Worm (Caenorhabditis elegans) whole organism, L4 larva: Measurements from ENCODE around the gene C25E10.12.

Experiments used
- aha-1 ChIP-seq: fragments of 150-350 bp; peaks from one replicate; lab custom pipeline; 2014; ENCODE audit warnings: missing biosample characterization, missing genetic modification characterization
- arid-1 ChIP-seq: fragments of 200-800 bp; sonication (Bioruptor generic); conservative IDR thresholded peaks from 2 replicates; pipeline ENCODE4 v1.3.6; 2022; ENCODE audit warnings: missing genetic modification reagents, missing genetic modification characterization, missing compliant biosample characterization
- ceh-32 ChIP-seq: sonication (generic microtip); optimal IDR thresholded peaks from 2 replicates; lab custom pipeline; 2016; ENCODE audit warnings: mild to moderate bottlenecking, missing genetic modification characterization, missing compliant biosample characterization; ENCODE audit not compliant: poor library complexity
- ceh-44 ChIP-seq: fragments of 200-800 bp; sonication (Bioruptor generic); IDR thresholded peaks from 2 replicates; pipeline ENCODE4 v1.3.6; 2022; ENCODE audit warnings: missing genetic modification reagents, missing genetic modification characterization, missing compliant biosample characterization
- ctbp-1 ChIP-seq: fragments of 200-800 bp; sonication (Bioruptor generic); IDR thresholded peaks from 2 replicates; pipeline ENCODE4 v1.3.6; 2022; ENCODE audit warnings: missing genetic modification reagents, missing genetic modification characterization, missing compliant biosample characterization
- daf-19 ChIP-seq: fragments of 200-800 bp; sonication (Bioruptor generic); conservative IDR thresholded peaks from 2 replicates; pipeline ENCODE4 v1.3.6; 2022; ENCODE audit warnings: missing genetic modification characterization, missing compliant biosample characterization
- duxl-1 ChIP-seq: sonication (generic microtip); optimal IDR thresholded peaks from 2 replicates; lab custom pipeline; 2016; ENCODE audit warnings: mild to moderate bottlenecking, missing genetic modification characterization, moderate library complexity, missing compliant biosample characterization; ENCODE audit not compliant: poor library complexity
- hlh-30 ChIP-seq: sonication (generic microtip); optimal IDR thresholded peaks from 2 replicates; lab custom pipeline; 2017; ENCODE audit warnings: antibody characterized with exemption, mild to moderate bottlenecking, missing genetic modification characterization, missing compliant biosample characterization; ENCODE audit not compliant: insufficient read depth
- lir-3 ChIP-seq: sonication (generic microtip); optimal IDR thresholded peaks from 2 replicates; lab custom pipeline; 2016; ENCODE audit warnings: mild to moderate bottlenecking, missing genetic modification characterization, missing compliant biosample characterization
- madf-5 ChIP-seq, 2 experiments: fragments of 200-800 bp; sonication (Bioruptor generic); IDR thresholded peaks; 2 replicates each; pipeline ENCODE4 v1.3.6; 2022; ENCODE audit warnings: missing compliant biosample characterization in 2 of 2, missing genetic modification characterization in 2 of 2
- mdt-29 ChIP-seq: fragments of 200-800 bp; sonication (Bioruptor generic); IDR thresholded peaks from 2 replicates; pipeline ENCODE4 v1.3.6; 2022; ENCODE audit warnings: missing genetic modification reagents, missing genetic modification characterization, missing compliant biosample characterization
- mxl-2 ChIP-seq: fragments of 200-800 bp; sonication (Bioruptor generic); conservative IDR thresholded peaks from 2 replicates; pipeline ENCODE4 v1.3.6; 2022; ENCODE audit warnings: missing genetic modification reagents, missing genetic modification characterization, missing compliant biosample characterization
- nhr-102 ChIP-seq: sonication (generic microtip); optimal IDR thresholded peaks from 2 replicates; lab custom pipeline; 2016; ENCODE audit warnings: mild to moderate bottlenecking, missing genetic modification characterization, moderate library complexity, missing compliant biosample characterization
- nhr-25 ChIP-seq: sonication (generic microtip); optimal IDR thresholded peaks from 2 replicates; lab custom pipeline; 2017; ENCODE audit warnings: missing genetic modification characterization, mild to moderate bottlenecking, missing compliant biosample characterization, antibody characterized with exemption, moderate library complexity, borderline replicate concordance; ENCODE audit not compliant: insufficient read depth
- nhr-28 ChIP-seq: fragments of 150-350 bp; optimal IDR thresholded peaks from 2 replicates; lab custom pipeline; 2014; ENCODE audit warnings: missing biosample characterization, missing genetic modification characterization
- nhr-41 ChIP-seq: fragments of 200-800 bp; sonication (Bioruptor generic); IDR thresholded peaks from 2 replicates; pipeline ENCODE4 v1.3.6; 2022; ENCODE audit warnings: missing genetic modification reagents, missing genetic modification characterization, missing compliant biosample characterization
- nhr-42 ChIP-seq: fragments of 200-800 bp; sonication (Bioruptor generic); IDR thresholded peaks from 2 replicates; pipeline ENCODE4 v1.3.6; 2022; ENCODE audit warnings: missing genetic modification characterization, missing compliant biosample characterization
- nhr-77 ChIP-seq: fragments of 150-350 bp; optimal IDR thresholded peaks from 2 replicates; lab custom pipeline; 2014; ENCODE audit warnings: missing biosample characterization, missing genetic modification characterization
- php-3 ChIP-seq: fragments of 200-800 bp; sonication (Bioruptor generic); IDR thresholded peaks from 2 replicates; pipeline ENCODE4 v1.3.6; 2022; ENCODE audit warnings: missing genetic modification reagents, missing genetic modification characterization, missing compliant biosample characterization
- skn-1 ChIP-seq: fragments of 150-350 bp; optimal IDR thresholded peaks from 2 replicates; lab custom pipeline; 2014; ENCODE audit warnings: missing biosample characterization, missing genetic modification characterization
- snpc-1.2 ChIP-seq: fragments of 200-800 bp; sonication (Bioruptor generic); IDR thresholded peaks from 2 replicates; pipeline ENCODE4 v1.3.6; 2022; ENCODE audit warnings: missing genetic modification reagents, missing genetic modification characterization, missing compliant biosample characterization
- snpc-4 ChIP-seq: fragments of 150-350 bp; optimal IDR thresholded peaks from 2 replicates; lab custom pipeline; 2014; ENCODE audit warnings: missing biosample characterization, missing genetic modification characterization
- spr-1 ChIP-seq: sonication (generic microtip); optimal IDR thresholded peaks from 2 replicates; lab custom pipeline; 2016; ENCODE audit warnings: mild to moderate bottlenecking, missing genetic modification characterization, missing compliant biosample characterization
- spr-3 ChIP-seq: fragments of 200-800 bp; sonication (Bioruptor generic); optimal IDR thresholded peaks from 2 replicates; lab custom pipeline; 2018; ENCODE audit warnings: mild to moderate bottlenecking, missing genetic modification characterization, missing compliant biosample characterization
- unc-130 ChIP-seq: sonication (generic microtip); optimal IDR thresholded peaks from 2 replicates; lab custom pipeline; 2016; ENCODE audit warnings: missing genetic modification reagents, missing genetic modification characterization, missing compliant biosample characterization
- unc-62 ChIP-seq, 3 experiments: fragments of 150-350 bp in 1 of 3; sonication (generic microtip); optimal IDR thresholded peaks in 2 of 3; peaks in 1 of 3; 1 replicate in 1 of 3; 2 replicates in 2 of 3; lab custom pipeline; 2014 to 2017; ENCODE audit warnings: missing biosample characterization in 3 of 3, missing genetic modification characterization in 3 of 3, missing genetic modification reagents in 3 of 3, missing genotype in 1 of 3
- zip-11 ChIP-seq: fragments of 200-800 bp; sonication (Bioruptor generic); IDR thresholded peaks from 2 replicates; pipeline ENCODE4 v1.3.6; 2022; ENCODE audit warnings: missing genetic modification characterization, missing compliant biosample characterization

C25E10.12 gene

ce11 chrV:9054771-9055170 lies 7.5 kb downstream of the C25E10.12 start, which contains the start of gene swm-1:
Gene swm-1 (minus strand): TSS chrV:9054871.
- no peak for TF ChIP-seq unc-130 (GFP tag; lab: Kevin White, UChicago)
- TF ChIP-seq snpc-1.2 (GFP tag; lab: Robert Waterston, UW): no peak
- no peak for TF ChIP-seq zip-11 (GFP tag; lab: Robert Waterston, UW)
- TF ChIP-seq aha-1: peak; percentile 11
- no peak for TF ChIP-seq nhr-42 (GFP tag; lab: Robert Waterston, UW)

- no peak for TF ChIP-seq nhr-77 (tag; lab: Kevin White, UChicago)
- no peak for TF ChIP-seq ceh-32 (tag; lab: Kevin White, UChicago)
- TF ChIP-seq skn-1 (tag; lab: Kevin White, UChicago): no peak
- no peak for TF ChIP-seq spr-1 (tag; lab: Kevin White, UChicago)
These were observed 8.3 kb downstream of the C25E10.12 start, which contains the start of gene C25E10.8 for ce11 chrV:9053969-9054368. Gene C25E10.8 (minus strand): TSS chrV:9054069.

ce11 chrV:9053235-9053634 lies 9.0 kb downstream of the C25E10.12 start:
- TF ChIP-seq madf-5 (GFP tag; IDR thresholded peaks at IDR 0.05; lab: Robert Waterston, UW) (no peak), hlh-30 (tag; lab: Kevin White, UChicago) (no peak), nhr-102 (tag; lab: Kevin White, UChicago) (no peak), aha-1 (peak; percentile 93)

- TF ChIP-seq daf-19 (no peak), snpc-4 (tag; lab: Kevin White, UChicago) (no peak), spr-3 (no peak), php-3 (GFP tag; lab: Robert Waterston, UW) (no peak), mxl-2 (GFP tag; lab: Robert Waterston, UW) (no peak), hlh-30 (tag; lab: Kevin White, UChicago) (no peak), nhr-25 (no peak), ctbp-1 (GFP tag; lab: Robert Waterston, UW) (no peak)
- TF ChIP-seq, all 104 proteins: peak for 0
These were observed 11.1 kb downstream of the C25E10.12 start, which contains the start of gene C25E10.7 for ce11 chrV:9051100-9051499. Gene C25E10.7 (minus strand): TSS chrV:9051200.

- TF ChIP-seq nhr-41 (GFP tag; lab: Robert Waterston, UW) (no peak), nhr-28 (tag; lab: Kevin White, UChicago) (no peak), lir-3 (tag; lab: Kevin White, UChicago) (no peak), arid-1 (GFP tag; lab: Robert Waterston, UW) (no peak), mdt-29 (no peak), madf-5 (GFP tag; IDR thresholded peaks at IDR 0.05; lab: Robert Waterston, UW) (no peak), ctbp-1 (GFP tag; lab: Robert Waterston, UW) (no peak)
These were observed 13.0 kb downstream of the C25E10.12 start for ce11 chrV:9049271-9049670.

ce11 chrV:9047555-9048049 lies 14.6 kb downstream of the C25E10.12 start, which contains the start of gene C25E10.17:
Gene C25E10.17 (minus strand): TSS chrV:9047605.
- TF ChIP-seq ceh-44 (no peak), spr-3 (no peak), aha-1 (peak; percentile 92)

- peak in 1 of 2 experiments; percentile 1 for TF ChIP-seq unc-62 (GFP tag; optimal IDR thresholded peaks at IDR 0.05 in 1 of 2; lab: Kevin White, UChicago)
- no peak for TF ChIP-seq unc-62 (tag; optimal IDR thresholded peaks at IDR 0.05; lab: Kevin White, UChicago)
- TF ChIP-seq duxl-1 (tag; lab: Kevin White, UChicago): no peak
These were observed 17.4 kb downstream of the C25E10.12 start, which contains the start of gene nhr-30 for ce11 chrV:9044871-9045270. Gene nhr-30 (plus strand): TSS chrV:9045171.
